Fruit fly (Drosophila melanogaster) whole organism, embryonic: Measurements from ENCODE around the gene CG32487.

Experiments used
- Abd-B ChIP-seq: fragments of 200-800 bp; sonication (Bioruptor generic); optimal IDR thresholded peaks from 2 replicates; lab custom pipeline; 2018; ENCODE audit warnings: missing biosample characterization, mild to moderate bottlenecking, missing genetic modification characterization, moderate library complexity
- Adf1 ChIP-seq: fragments of 200-800 bp; sonication (Bioruptor generic); IDR thresholded peaks from 2 replicates; pipeline ENCODE4 v1.3.6; 2022; ENCODE audit warnings: missing biosample characterization, missing genetic modification characterization
- Antp ChIP-seq: fragments of 200-800 bp; sonication (Bioruptor generic); optimal IDR thresholded peaks from 3 replicates; lab custom pipeline; 2016; ENCODE audit warnings: missing biosample characterization, missing genetic modification characterization
- CG11085 ChIP-seq: fragments of 200-800 bp; sonication (Bioruptor generic); IDR thresholded peaks from 2 replicates; pipeline ENCODE4 v1.3.6; 2022; ENCODE audit warnings: missing biosample characterization, missing genetic modification characterization
- CG13123 ChIP-seq: fragments of 200-800 bp; sonication (Bioruptor generic); optimal IDR thresholded peaks from 2 replicates; lab custom pipeline; 2016; ENCODE audit warnings: missing biosample characterization, missing genetic modification characterization
- CG13894 ChIP-seq: fragments of 200-800 bp; sonication (Bioruptor generic); optimal IDR thresholded peaks from 3 replicates; lab custom pipeline; 2018; ENCODE audit warnings: missing biosample characterization, mild to moderate bottlenecking, missing genetic modification characterization, moderate library complexity
- CG15601 ChIP-seq: fragments of 200-800 bp; sonication (Bioruptor generic); optimal IDR thresholded peaks from 3 replicates; lab custom pipeline; 2019; ENCODE audit warnings: missing biosample characterization, mild to moderate bottlenecking, missing genetic modification characterization, moderate library complexity
- CG16813 ChIP-seq: fragments of 200-800 bp; sonication (Bioruptor generic); IDR thresholded peaks from 3 replicates; pipeline ENCODE4 v1.3.6; 2022; ENCODE audit warnings: missing biosample characterization, missing genetic modification characterization; ENCODE audit not compliant: partially characterized antibody
- CG17361 ChIP-seq: fragments of 200-800 bp; sonication (Bioruptor generic); IDR thresholded peaks from 3 replicates; pipeline ENCODE4 v1.3.6; 2022; ENCODE audit warnings: missing biosample characterization, missing genetic modification characterization
- CG17829 ChIP-seq: fragments of 200-800 bp; optimal IDR thresholded peaks from 2 replicates; lab custom pipeline; 2019; ENCODE audit warnings: missing biosample characterization, mild to moderate bottlenecking, missing genetic modification characterization, moderate library complexity
- CG31365 ChIP-seq: fragments of 200-800 bp; sonication (Bioruptor generic); optimal IDR thresholded peaks from 2 replicates; lab custom pipeline; 2018; ENCODE audit warnings: missing biosample characterization, mild to moderate bottlenecking, missing genetic modification characterization
- CG32767 ChIP-seq: fragments of 200-800 bp; sonication (Bioruptor generic); IDR thresholded peaks from 2 replicates; pipeline ENCODE4 v1.3.6; 2022; ENCODE audit warnings: missing biosample characterization, missing genetic modification characterization
- CG34224 ChIP-seq: fragments of 200-800 bp; sonication (Bioruptor generic); IDR thresholded peaks from 3 replicates; pipeline ENCODE4 v1.3.6; 2022; ENCODE audit warnings: missing biosample characterization, missing genetic modification characterization; ENCODE audit not compliant: partially characterized antibody
- CG42726 ChIP-seq: fragments of 200-800 bp; sonication (Bioruptor generic); IDR thresholded peaks from 2 replicates; pipeline ENCODE4 v1.3.6; 2022; ENCODE audit warnings: missing biosample characterization, missing genetic modification characterization; ENCODE audit not compliant: partially characterized antibody
- CG43689 ChIP-seq: fragments of 200-800 bp; sonication (Bioruptor generic); IDR thresholded peaks from 2 replicates; pipeline ENCODE4 v1.3.6; 2022; ENCODE audit warnings: missing biosample characterization, missing genetic modification characterization
- CG4707 ChIP-seq: fragments of 200-800 bp; sonication (Bioruptor generic); optimal IDR thresholded peaks from 2 replicates; lab custom pipeline; 2018; ENCODE audit warnings: missing biosample characterization, mild to moderate bottlenecking, missing genetic modification characterization, moderate library complexity
- CG5180 ChIP-seq: fragments of 200-800 bp; sonication (Bioruptor generic); optimal IDR thresholded peaks from 3 replicates; lab custom pipeline; 2017; ENCODE audit warnings: missing biosample characterization, missing genetic modification characterization, mild to moderate bottlenecking, moderate library complexity, missing genetic modification reagents
- CG6175 ChIP-seq: fragments of 200-800 bp; sonication (Bioruptor generic); IDR thresholded peaks from 3 replicates; pipeline ENCODE4 v1.3.6; 2022; ENCODE audit warnings: missing biosample characterization, missing genetic modification characterization
- CG7745 ChIP-seq: fragments of 200-800 bp; sonication (Bioruptor generic); optimal IDR thresholded peaks from 2 replicates; lab custom pipeline; 2018; ENCODE audit warnings: missing biosample characterization, mild to moderate bottlenecking, missing genetic modification characterization, moderate library complexity
- CG8290 ChIP-seq, 3 experiments: fragments of 200-800 bp; sonication (Bioruptor generic); optimal IDR thresholded peaks; 2 replicates each; lab custom pipeline; 2016 to 2019; ENCODE audit warnings: missing biosample characterization in 3 of 3, missing genetic modification characterization in 3 of 3, mild to moderate bottlenecking in 2 of 3, moderate library complexity in 1 of 3
- CTCF ChIP-seq: fragments of 200-800 bp; sonication (Bioruptor generic); optimal IDR thresholded peaks from 2 replicates; lab custom pipeline; 2017; ENCODE audit warnings: missing biosample characterization, mild to moderate bottlenecking, missing genetic modification characterization, moderate library complexity
- HLH4C ChIP-seq: fragments of 200-800 bp; sonication (Bioruptor generic); IDR thresholded peaks from 3 replicates; pipeline ENCODE4 v1.3.6; 2022; ENCODE audit warnings: missing biosample characterization, missing genetic modification characterization; ENCODE audit not compliant: partially characterized antibody
- Hand ChIP-seq: fragments of 200-800 bp; sonication (Bioruptor generic); optimal IDR thresholded peaks from 2 replicates; lab custom pipeline; 2017; ENCODE audit warnings: mild to moderate bottlenecking, missing biosample characterization, missing genetic modification reagents, missing genetic modification characterization
- Hsf ChIP-seq: fragments of 200-800 bp; sonication (Bioruptor generic); optimal IDR thresholded peaks from 3 replicates; lab custom pipeline; 2016; ENCODE audit warnings: missing biosample characterization, missing genetic modification characterization
- MBD-R2 ChIP-seq: fragments of 200-800 bp; sonication (Bioruptor generic); IDR thresholded peaks from 2 replicates; pipeline ENCODE4 v1.3.6; 2022; ENCODE audit warnings: missing biosample characterization, missing genetic modification characterization
- MTF-1 ChIP-seq: fragments of 200-800 bp; sonication (Bioruptor generic); optimal IDR thresholded peaks from 2 replicates; lab custom pipeline; 2018; ENCODE audit warnings: missing biosample characterization, mild to moderate bottlenecking, missing genetic modification characterization, borderline replicate concordance
- Mrtf ChIP-seq: fragments of 200-800 bp; sonication (Bioruptor generic); IDR thresholded peaks from 3 replicates; pipeline ENCODE4 v1.3.6; 2022; ENCODE audit warnings: missing biosample characterization, missing genetic modification characterization
- Xbp1 ChIP-seq: fragments of 200-800 bp; sonication (Bioruptor generic); optimal IDR thresholded peaks from 3 replicates; lab custom pipeline; 2016; ENCODE audit warnings: missing biosample characterization, mild to moderate bottlenecking, missing genetic modification characterization
- btn ChIP-seq: fragments of 200-800 bp; sonication (Bioruptor generic); optimal IDR thresholded peaks from 2 replicates; lab custom pipeline; 2016; ENCODE audit warnings: missing biosample characterization, missing genetic modification characterization
- danr ChIP-seq: fragments of 200-800 bp; sonication (Bioruptor generic); IDR thresholded peaks from 2 replicates; pipeline ENCODE4 v1.3.6; 2022; ENCODE audit warnings: missing biosample characterization, missing genetic modification characterization
- dysf ChIP-seq: fragments of 200-800 bp; sonication (Bioruptor generic); IDR thresholded peaks from 3 replicates; pipeline ENCODE4 v1.3.6; 2022; ENCODE audit warnings: missing biosample characterization, missing genetic modification characterization
- esg ChIP-seq: fragments of 200-800 bp; sonication (Bioruptor generic); conservative IDR thresholded peaks from 2 replicates; pipeline ENCODE4 v1.3.6; 2022; ENCODE audit warnings: missing biosample characterization, missing genetic modification characterization
- gro ChIP-seq: fragments of 200-800 bp; sonication (Bioruptor generic); optimal IDR thresholded peaks from 2 replicates; lab custom pipeline; 2016; ENCODE audit warnings: missing biosample characterization, missing genetic modification characterization
- her ChIP-seq: fragments of 200-800 bp; sonication (Bioruptor generic); optimal IDR thresholded peaks from 2 replicates; lab custom pipeline; 2016; ENCODE audit warnings: missing biosample characterization, missing genetic modification characterization
- jumu ChIP-seq: fragments of 200-800 bp; sonication (Bioruptor generic); optimal IDR thresholded peaks from 3 replicates; lab custom pipeline; 2016; ENCODE audit warnings: missing biosample characterization, missing genetic modification characterization
- lab ChIP-seq: fragments of 200-800 bp; sonication (Bioruptor generic); optimal IDR thresholded peaks from 3 replicates; lab custom pipeline; 2017; ENCODE audit warnings: missing biosample characterization, missing genetic modification characterization, mild to moderate bottlenecking, moderate library complexity, missing genetic modification reagents
- lmd ChIP-seq: fragments of 200-800 bp; sonication (Bioruptor generic); IDR thresholded peaks from 2 replicates; pipeline ENCODE4 v1.3.6; 2022; ENCODE audit warnings: missing biosample characterization, missing genetic modification characterization
- nerfin-1 ChIP-seq: fragments of 200-800 bp; sonication (Bioruptor generic); optimal IDR thresholded peaks from 3 replicates; lab custom pipeline; 2019; ENCODE audit warnings: missing biosample characterization, mild to moderate bottlenecking, missing genetic modification characterization, moderate library complexity
- pita ChIP-seq: fragments of 200-800 bp; sonication (Bioruptor generic); optimal IDR thresholded peaks from 2 replicates; lab custom pipeline; 2017; ENCODE audit warnings: missing biosample characterization, mild to moderate bottlenecking, missing genetic modification characterization
- ranshi ChIP-seq: fragments of 200-800 bp; sonication (Bioruptor generic); IDR thresholded peaks from 2 replicates; pipeline ENCODE4 v1.3.6; 2022; ENCODE audit warnings: missing biosample characterization, missing genetic modification characterization
- rib ChIP-seq: fragments of 200-800 bp; sonication (Bioruptor generic); IDR thresholded peaks from 2 replicates; pipeline ENCODE4 v1.3.6; 2022; ENCODE audit warnings: missing biosample characterization, missing genetic modification characterization
- schlank ChIP-seq: fragments of 200-800 bp; sonication (Bioruptor generic); optimal IDR thresholded peaks from 2 replicates; lab custom pipeline; 2018; ENCODE audit warnings: missing biosample characterization, mild to moderate bottlenecking, missing genetic modification characterization
- sd ChIP-seq: fragments of 200-800 bp; sonication (Bioruptor generic); optimal IDR thresholded peaks from 3 replicates; lab custom pipeline; 2018; ENCODE audit warnings: missing biosample characterization, mild to moderate bottlenecking, missing genetic modification characterization, moderate library complexity
- sens ChIP-seq: fragments of 200-800 bp; sonication (Bioruptor generic); peaks from one replicate; lab custom pipeline; 2016; ENCODE audit warnings: missing biosample characterization, missing genetic modification characterization
- shn ChIP-seq: fragments of 200-800 bp; sonication (Bioruptor generic); optimal IDR thresholded peaks from 3 replicates; lab custom pipeline; 2016; ENCODE audit warnings: missing biosample characterization, missing genetic modification characterization
- trh ChIP-seq: fragments of 200-800 bp; sonication (Bioruptor generic); optimal IDR thresholded peaks from 2 replicates; lab custom pipeline; 2016; ENCODE audit warnings: missing biosample characterization, missing genetic modification characterization
- tup ChIP-seq: fragments of 200-800 bp; sonication (Bioruptor generic); optimal IDR thresholded peaks from 2 replicates; lab custom pipeline; 2016; ENCODE audit warnings: missing biosample characterization, mild to moderate bottlenecking, missing genetic modification characterization, moderate library complexity
- vnd ChIP-seq: fragments of 200-800 bp; sonication (Bioruptor generic); IDR thresholded peaks from 3 replicates; pipeline ENCODE4 v1.3.6; 2022; ENCODE audit warnings: missing biosample characterization, missing genetic modification characterization; ENCODE audit not compliant: partially characterized antibody
- wdn ChIP-seq: fragments of 200-800 bp; sonication (Bioruptor generic); IDR thresholded peaks from 2 replicates; pipeline ENCODE4 v1.3.6; 2022; ENCODE audit warnings: missing biosample characterization, missing genetic modification characterization

Gene CG32487

DNA sequence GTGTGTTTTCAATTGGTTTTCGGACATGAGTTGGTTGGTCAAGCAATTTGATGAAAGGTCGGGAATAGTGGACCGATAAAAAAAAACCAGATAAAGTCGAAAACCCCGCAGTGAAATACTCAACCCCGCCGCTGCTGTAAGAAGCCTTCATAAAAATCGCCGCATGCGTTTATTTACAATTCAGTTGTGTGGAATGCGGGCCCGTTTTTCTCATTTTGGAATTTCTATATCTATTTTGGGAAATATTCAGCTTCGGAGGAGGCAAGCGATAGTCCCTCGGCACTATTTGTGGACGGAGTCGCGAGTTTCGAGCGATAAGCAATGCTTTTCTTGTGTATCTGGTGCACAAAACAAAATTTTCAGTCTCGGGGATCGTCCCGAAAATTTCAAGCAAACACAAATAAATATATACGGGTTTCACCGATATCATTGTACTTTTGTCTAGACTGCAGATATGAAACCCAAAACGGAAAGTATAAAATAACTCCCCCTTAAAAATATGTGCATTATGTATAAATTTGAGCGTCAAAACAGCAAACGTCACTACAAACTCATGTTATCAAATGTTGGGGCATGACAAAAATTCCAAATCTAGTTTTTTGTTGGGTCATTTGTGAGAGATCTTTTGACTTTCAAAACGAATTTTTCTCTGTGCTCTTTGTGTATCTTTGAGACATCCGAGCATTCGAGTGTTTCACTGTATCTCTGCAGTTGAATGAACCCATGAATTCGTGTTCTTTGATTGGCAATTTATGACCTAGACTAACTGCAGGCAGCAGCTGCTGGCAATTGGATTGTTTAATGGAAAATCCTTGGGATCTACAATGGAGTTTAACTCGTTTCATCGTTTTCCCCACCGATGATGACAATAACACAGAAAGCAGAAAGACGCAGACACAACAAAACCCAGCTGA is 42.2 kb upstream of the CG32487 start (continued):
- TF ChIP-seq dysf (peak; percentile 35; the same call in 1 of the 3 replicates), CG4707 (GFP tag; lab: Kevin White, UChicago) (no peak), sd (tag; lab: Kevin White, UChicago) (peak; percentile 98), schlank (tag; lab: Kevin White, UChicago) (no peak), Hand (no peak), btn (GFP tag; lab: Kevin White, UChicago) (no peak), CG34224 (GFP tag; lab: Robert Waterston, UW) (no peak), her (no peak), shn (no peak), CG5180 (peak; percentile 30), Abd-B (no peak), lab (no peak), CG11085 (no peak), CG8290 (GFP tag; optimal IDR thresholded peaks at IDR 0.05; lab: Kevin White, UChicago) (no peak), CG8290 (tag; optimal IDR thresholded peaks at IDR 0.05; lab: Kevin White, UChicago) (no peak), sens (GFP tag; lab: Kevin White, UChicago) (peak; percentile 87), CG43689 (no peak), Xbp1 (GFP tag; lab: Kevin White, UChicago) (no peak), Hsf (GFP tag; lab: Kevin White, UChicago) (peak; percentile 11), HLH4C (GFP tag; lab: Robert Waterston, UW) (no peak), CG32767 (peak; percentile 84), MTF-1 (GFP tag; lab: Kevin White, UChicago) (no peak), CG6175 (GFP tag; lab: Robert Waterston, UW) (no peak), CG16813 (no peak), esg (GFP tag; lab: Robert Waterston, UW) (no peak), Mrtf (GFP tag; lab: Robert Waterston, UW) (no peak), jumu (no peak), wdn (no peak), Adf1 (GFP tag; lab: Robert Waterston, UW) (no peak), CG13123 (no peak), gro (no peak), nerfin-1 (tag; lab: Kevin White, UChicago) (peak; percentile 43), danr (GFP tag; lab: Robert Waterston, UW) (no peak), CG17361 (GFP tag; lab: Robert Waterston, UW) (peak; percentile 70; the same call in 2 of the 3 replicates), CTCF (GFP tag; lab: Kevin White, UChicago) (no peak), CG15601 (tag; lab: Kevin White, UChicago) (peak; percentile 11), CG7745 (tag; lab: Kevin White, UChicago) (no peak), Antp (GFP tag; lab: Kevin White, UChicago) (no peak), trh (GFP tag; lab: Kevin White, UChicago) (no peak), CG17829 (tag; lab: Kevin White, UChicago) (peak; percentile 45), CG31365 (no peak), vnd (GFP tag; lab: Robert Waterston, UW) (no peak), MBD-R2 (GFP tag; lab: Robert Waterston, UW) (no peak), tup (no peak), ranshi (no peak), pita (no peak), CG42726 (GFP tag; lab: Robert Waterston, UW) (no peak), rib (GFP tag; lab: Robert Waterston, UW) (0 out of 2 replicates have a peak, but pooled peaks have one; percentile 31), lmd (GFP tag; lab: Robert Waterston, UW) (no peak), CG13894 (tag; lab: Kevin White, UChicago) (no peak)
